Fruit fly (Drosophila melanogaster) S2 (cell line): ENCODE results near the gene Sarm.

Experiments
- CG8478 ChIP-seq: fragments of >200 bp; optimal IDR thresholded peaks from 2 replicates; lab custom pipeline; 2018
- CTCF ChIP-seq, 2 experiments: fragments of >200 bp; optimal IDR thresholded peaks; 2 replicates each; lab custom pipeline; 2018

dm6 chr3L:8108201-8108600 is 44.5 kb downstream of the Sarm start:
- no peak for TF ChIP-seq CG8478
- no peak for TF ChIP-seq CTCF (optimal IDR thresholded peaks at IDR 0.05; lab: Kevin White, UChicago)
